Worm (Caenorhabditis elegans) whole organism, mixed stage, embryonic: ENCODE measurements around the gene C18H9.1.

Experiments used
- nhr-76 ChIP-seq: sonication (generic microtip); optimal IDR thresholded peaks from 2 replicates; lab custom pipeline; 2017; ENCODE audit warnings: missing biosample characterization, missing genetic modification characterization
- unc-39 ChIP-seq: fragments of 150-350 bp; optimal IDR thresholded peaks from 2 replicates; lab custom pipeline; 2014; ENCODE audit warnings: missing biosample characterization, missing genetic modification characterization

- TF ChIP-seq unc-39 (tag; lab: Kevin White, UChicago) (no peak), nhr-76 (tag; lab: Kevin White, UChicago) (no peak)
Measured at ce11 chrII:6718221-6718620, 19.3 kb downstream of the C18H9.1 start, which contains the start of gene tsp-10.
